Fruit fly (Drosophila melanogaster) Kc167 (cell line): ENCODE data around the gene CG8097.

ENCODE experiments used
- Myc ChIP-seq: fragments of >200 bp; optimal IDR thresholded peaks from 2 replicates; lab custom pipeline; 2017; ENCODE audit warnings: missing external identifiers
- Sin3A ChIP-seq: fragments of >200 bp; optimal IDR thresholded peaks from 2 replicates; lab custom pipeline; 2018; ENCODE audit warnings: missing external identifiers
- h ChIP-seq: fragments of >200 bp; optimal IDR thresholded peaks from 3 replicates; lab custom pipeline; 2018; ENCODE audit warnings: missing external identifiers
- insv ChIP-seq: fragments of >200 bp; optimal IDR thresholded peaks from 3 replicates; lab custom pipeline; 2018; ENCODE audit warnings: missing external identifiers
- psq ChIP-seq: fragments of >200 bp; optimal IDR thresholded peaks from 2 replicates; lab custom pipeline; 2017; ENCODE audit warnings: missing external identifiers
- ttk ChIP-seq: sonication (Bioruptor generic); optimal IDR thresholded peaks from 2 replicates; lab custom pipeline; 2017; ENCODE audit warnings: missing external identifiers

Gene CG8097

DNA sequence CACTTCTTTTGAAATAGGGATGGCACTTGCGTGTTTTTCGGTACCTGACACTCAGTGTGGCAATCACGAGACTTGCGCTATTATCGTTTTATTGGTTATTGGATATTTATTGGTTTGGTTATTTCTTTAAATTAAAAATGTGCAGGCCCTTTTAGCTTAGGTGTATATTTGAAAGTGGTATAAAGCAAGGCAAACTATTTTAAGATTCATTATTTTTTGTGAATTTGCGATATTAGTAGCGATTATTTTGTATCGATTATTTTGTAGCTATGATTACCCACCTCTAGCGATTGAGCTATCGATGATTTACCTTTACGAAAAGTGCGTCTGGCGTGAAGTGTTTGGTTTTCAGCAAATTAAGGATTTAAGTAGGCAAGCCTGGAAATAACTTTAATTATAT is at the start of gene CG8097, which contains the start of gene CG9215:
TSS of gene CG8097 (plus strand) at position 307 of the 400 bp plus-strand sequence.
TSS of gene CG9215 (minus strand) at position 22 of the 400 bp plus-strand sequence.
- TF ChIP-seq psq (lab: Kevin White, UChicago) (no peak), h (lab: Kevin White, UChicago) (no peak), insv (lab: Kevin White, UChicago) (no peak), Myc (lab: Kevin White, UChicago) (no peak), ttk (no peak), Sin3A (lab: Kevin White, UChicago) (no peak)

DNA sequence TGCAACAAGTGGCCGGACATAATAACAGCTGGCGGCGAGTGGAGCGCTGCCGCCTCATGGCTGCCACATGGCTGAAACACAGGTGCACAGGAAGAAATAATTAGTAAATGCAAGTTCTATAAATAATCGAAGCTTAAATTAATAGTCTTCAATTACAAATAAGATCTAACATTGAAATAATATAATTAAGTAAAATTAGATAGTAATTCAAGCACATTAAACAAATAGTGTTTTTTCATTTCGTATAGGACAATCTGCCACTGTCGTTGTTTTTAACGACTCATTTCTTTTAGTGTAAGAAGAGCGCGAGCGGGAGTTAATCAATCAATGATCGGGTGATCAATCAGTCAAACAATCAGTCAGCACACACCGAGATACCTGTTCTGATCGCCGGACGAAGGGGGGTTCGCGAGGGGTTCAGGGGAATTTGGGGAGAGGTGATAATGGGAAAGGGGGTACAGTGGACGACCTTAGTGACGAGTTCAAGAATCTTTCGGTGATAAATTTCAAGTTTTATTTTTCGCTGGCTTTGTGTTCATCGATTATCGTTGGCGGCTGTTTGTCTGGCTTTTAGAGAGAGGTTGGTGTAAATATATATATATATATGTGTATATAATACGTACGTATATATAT is 43.0 kb upstream of the CG8097 start:
- TF ChIP-seq h (lab: Kevin White, UChicago) (no peak), ttk (no peak), Myc (lab: Kevin White, UChicago) (no peak), insv (lab: Kevin White, UChicago) (no peak), Sin3A (lab: Kevin White, UChicago) (no peak), psq (lab: Kevin White, UChicago) (no peak)

dm6 chrX:15543479-15544044 is 39.4 kb upstream of the CG8097 start:
- no peak for TF ChIP-seq ttk
- TF ChIP-seq Sin3A (lab: Kevin White, UChicago): no peak
- no peak for TF ChIP-seq insv (lab: Kevin White, UChicago)
- TF ChIP-seq psq (lab: Kevin White, UChicago): no peak
- no peak for TF ChIP-seq h (lab: Kevin White, UChicago)
- no peak for TF ChIP-seq Myc (lab: Kevin White, UChicago)

dm6 chrX:15545467-15546197 is 37.3 kb upstream of the CG8097 start:
- TF ChIP-seq h (lab: Kevin White, UChicago) (no peak), Sin3A (lab: Kevin White, UChicago) (no peak), insv (lab: Kevin White, UChicago) (no peak), ttk (no peak), psq (lab: Kevin White, UChicago) (no peak)

- no peak for TF ChIP-seq Sin3A (lab: Kevin White, UChicago)
- TF ChIP-seq psq (lab: Kevin White, UChicago): no peak
- TF ChIP-seq Myc (lab: Kevin White, UChicago): no peak
- no peak for TF ChIP-seq h (lab: Kevin White, UChicago)
- no peak for TF ChIP-seq ttk
- TF ChIP-seq insv (lab: Kevin White, UChicago): no peak
These were observed 33.9 kb upstream of the CG8097 start for dm6 chrX:15549055-15549454.

dm6 chrX:15552472-15552888 is 30.5 kb upstream of the CG8097 start:
- TF ChIP-seq insv (lab: Kevin White, UChicago) (no peak), ttk (no peak), Myc (lab: Kevin White, UChicago) (no peak), h (lab: Kevin White, UChicago) (no peak), Sin3A (lab: Kevin White, UChicago) (no peak), psq (lab: Kevin White, UChicago) (no peak)

DNA sequence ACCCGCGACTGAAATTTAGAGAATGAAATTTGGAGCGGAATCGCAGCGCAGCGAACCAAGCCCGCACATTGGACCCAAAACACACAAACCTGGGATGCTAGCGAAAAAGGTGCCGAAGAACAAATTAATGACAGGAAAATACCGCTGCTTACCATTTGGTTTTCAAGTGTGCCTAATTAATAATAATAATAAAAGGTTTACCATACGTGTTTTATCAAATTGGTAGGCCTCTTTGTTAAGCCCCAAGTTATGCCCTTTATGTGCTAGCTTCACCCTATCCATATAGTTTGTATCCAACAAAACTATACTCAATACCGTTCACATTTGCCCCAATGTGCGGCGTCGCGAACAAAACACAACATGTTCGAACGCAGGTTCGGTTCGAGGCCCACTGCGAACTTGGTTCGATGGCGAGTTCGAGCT is 28.7 kb upstream of the CG8097 start, which contains the start of gene Ac13E:
TSS of gene Ac13E (minus strand) at position 23 of the 423 bp plus-strand sequence.
- no peak for TF ChIP-seq psq (lab: Kevin White, UChicago)
- no peak for TF ChIP-seq Myc (lab: Kevin White, UChicago)
- no peak for TF ChIP-seq ttk
- no peak for TF ChIP-seq insv (lab: Kevin White, UChicago)
- TF ChIP-seq h (lab: Kevin White, UChicago): no peak
- no peak for TF ChIP-seq Sin3A (lab: Kevin White, UChicago)

DNA sequence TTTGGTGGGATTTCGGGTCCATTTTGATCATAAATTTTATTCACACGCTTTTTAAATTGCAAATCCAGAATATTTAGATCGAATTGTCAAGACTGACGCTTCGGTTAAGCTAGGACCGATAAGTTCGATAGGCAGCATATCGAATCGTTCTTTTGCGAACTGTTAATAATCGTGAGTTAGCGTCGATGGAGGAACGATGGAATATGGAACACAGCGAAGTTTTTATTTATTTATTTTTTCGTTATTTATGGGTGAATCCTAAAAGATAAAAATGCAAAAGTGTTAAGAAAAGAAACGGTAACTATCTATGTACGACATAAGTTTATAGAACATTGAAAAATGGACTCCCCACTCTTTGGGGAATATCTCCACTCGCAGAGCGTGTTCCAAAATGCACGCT is 27.0 kb upstream of the CG8097 start, which contains the start of gene CG42300:
TSS of gene CG42300 (minus strand) at position 101 of the 400 bp plus-strand sequence.
- no peak for TF ChIP-seq Sin3A (lab: Kevin White, UChicago)
- TF ChIP-seq insv (lab: Kevin White, UChicago): no peak
- no peak for TF ChIP-seq ttk
- no peak for TF ChIP-seq Myc (lab: Kevin White, UChicago)
- no peak for TF ChIP-seq h (lab: Kevin White, UChicago)
- TF ChIP-seq psq (lab: Kevin White, UChicago): no peak

- TF ChIP-seq h (lab: Kevin White, UChicago) (no peak), Sin3A (lab: Kevin White, UChicago) (no peak), ttk (no peak), Myc (lab: Kevin White, UChicago) (no peak), psq (lab: Kevin White, UChicago) (no peak), insv (lab: Kevin White, UChicago) (no peak)
These were observed 14.5 kb upstream of the CG8097 start for dm6 chrX:15568353-15568982.

dm6 chrX:15568983-15569370 is 14.0 kb upstream of the CG8097 start, which contains the start of gene CG7860:
Gene CG7860 (plus strand): TSS chrX:15568993.
- TF ChIP-seq Sin3A (lab: Kevin White, UChicago) (no peak), insv (lab: Kevin White, UChicago) (no peak), psq (lab: Kevin White, UChicago) (no peak), h (lab: Kevin White, UChicago) (no peak), ttk (no peak), Myc (lab: Kevin White, UChicago) (no peak)

dm6 chrX:15571939-15572338 is 11.0 kb upstream of the CG8097 start, which contains the start of gene CG15643:
Gene CG15643 (minus strand): TSS chrX:15572149.
- TF ChIP-seq Myc (lab: Kevin White, UChicago): no peak
- TF ChIP-seq h (lab: Kevin White, UChicago): no peak
- no peak for TF ChIP-seq ttk
- no peak for TF ChIP-seq psq (lab: Kevin White, UChicago)
- TF ChIP-seq Sin3A (lab: Kevin White, UChicago): no peak
- no peak for TF ChIP-seq insv (lab: Kevin White, UChicago)
